Fruit fly (Drosophila melanogaster) whole organism, embryonic: ENCODE data around the gene GstD4.

Source experiments
- Blimp-1 ChIP-seq: fragments of 200-800 bp; sonication (Bioruptor generic); optimal IDR thresholded peaks from 3 replicates; lab custom pipeline; 2018; ENCODE audit warnings: missing biosample characterization, missing genetic modification characterization, mild to moderate bottlenecking, moderate library complexity, missing genetic modification reagents
- CG10209 ChIP-seq: fragments of 200-800 bp; sonication (Bioruptor generic); optimal IDR thresholded peaks from 3 replicates; lab custom pipeline; 2017; ENCODE audit warnings: missing biosample characterization, mild to moderate bottlenecking, missing genetic modification characterization, missing genetic modification reagents
- CG10654 ChIP-seq: fragments of 200-800 bp; sonication (Bioruptor generic); optimal IDR thresholded peaks from 2 replicates; lab custom pipeline; 2016; ENCODE audit warnings: missing biosample characterization, missing genetic modification characterization
- CG13287 ChIP-seq: fragments of 200-800 bp; sonication (Bioruptor generic); IDR thresholded peaks from 2 replicates; pipeline ENCODE4 v1.3.6; 2022; ENCODE audit warnings: missing biosample characterization, missing genetic modification characterization; ENCODE audit not compliant: partially characterized antibody
- CG13424 ChIP-seq: fragments of 200-800 bp; sonication (Bioruptor generic); optimal IDR thresholded peaks from 2 replicates; lab custom pipeline; 2019; ENCODE audit warnings: missing biosample characterization, mild to moderate bottlenecking, missing genetic modification characterization, moderate library complexity
- CG13775 ChIP-seq: fragments of 200-800 bp; sonication (Bioruptor generic); optimal IDR thresholded peaks from 3 replicates; lab custom pipeline; 2017; ENCODE audit warnings: missing biosample characterization, mild to moderate bottlenecking, missing genetic modification characterization
- CG14710 ChIP-seq: fragments of 200-800 bp; sonication (Bioruptor generic); optimal IDR thresholded peaks from 3 replicates; lab custom pipeline; 2019; ENCODE audit warnings: missing biosample characterization, mild to moderate bottlenecking, missing genetic modification characterization, moderate library complexity
- CG30431 ChIP-seq: fragments of 200-800 bp; sonication (Bioruptor generic); optimal IDR thresholded peaks from 2 replicates; lab custom pipeline; 2017; ENCODE audit warnings: missing biosample characterization, missing genetic modification characterization
- CG4360 ChIP-seq: fragments of 200-800 bp; sonication (Bioruptor generic); IDR thresholded peaks from 2 replicates; pipeline ENCODE4 v1.3.6; 2022; ENCODE audit warnings: missing biosample characterization, missing genetic modification characterization
- CG4730 ChIP-seq: fragments of 200-800 bp; sonication (Bioruptor generic); IDR thresholded peaks from 2 replicates; pipeline ENCODE4 v1.3.6; 2022; ENCODE audit warnings: missing biosample characterization, missing genetic modification characterization
- CG4854 ChIP-seq: fragments of 200-800 bp; sonication (Bioruptor generic); optimal IDR thresholded peaks from 2 replicates; lab custom pipeline; 2016; ENCODE audit warnings: missing biosample characterization, missing genetic modification characterization, inconsistent platforms
- CG6854 ChIP-seq: fragments of 200-800 bp; sonication (Bioruptor generic); optimal IDR thresholded peaks from 3 replicates; lab custom pipeline; 2017; ENCODE audit warnings: missing biosample characterization, mild to moderate bottlenecking, missing genetic modification characterization
- CG8478 ChIP-seq: fragments of >200 bp; optimal IDR thresholded peaks from 2 replicates; lab custom pipeline; 2018
- CHES-1-like ChIP-seq: fragments of 200-800 bp; sonication (Bioruptor generic); optimal IDR thresholded peaks from 2 replicates; lab custom pipeline; 2016; ENCODE audit warnings: missing biosample characterization, missing genetic modification characterization
- Ets65A ChIP-seq: fragments of 200-800 bp; sonication (Bioruptor generic); peaks from one replicate; lab custom pipeline; 2016; ENCODE audit warnings: missing biosample characterization, missing genetic modification characterization
- HHEX ChIP-seq: fragments of 200-800 bp; sonication (Bioruptor generic); optimal IDR thresholded peaks from 3 replicates; lab custom pipeline; 2017; ENCODE audit warnings: missing biosample characterization, mild to moderate bottlenecking, missing genetic modification characterization, missing genetic modification reagents
- HLH3B ChIP-seq: fragments of 200-800 bp; sonication (Bioruptor generic); IDR thresholded peaks from 2 replicates; pipeline ENCODE4 v1.3.6; 2022; ENCODE audit warnings: missing biosample characterization, missing genetic modification characterization
- Hey ChIP-seq: fragments of 200-800 bp; sonication (Bioruptor generic); optimal IDR thresholded peaks from 3 replicates; lab custom pipeline; 2018; ENCODE audit warnings: missing biosample characterization, mild to moderate bottlenecking, missing genetic modification characterization
- Lpt ChIP-seq: fragments of >200 bp; optimal IDR thresholded peaks from 2 replicates; lab custom pipeline; 2018; ENCODE audit warnings: missing biosample characterization, missing genetic modification characterization
- MESR4 ChIP-seq: fragments of 200-800 bp; sonication (Bioruptor generic); optimal IDR thresholded peaks from 2 replicates; lab custom pipeline; 2018; ENCODE audit warnings: missing biosample characterization, mild to moderate bottlenecking, missing genetic modification characterization, moderate library complexity
- Max ChIP-seq: fragments of 200-800 bp; sonication (Bioruptor generic); optimal IDR thresholded peaks from 2 replicates; lab custom pipeline; 2016; ENCODE audit warnings: missing biosample characterization, mild to moderate bottlenecking, missing genetic modification characterization
- Med ChIP-seq: fragments of 200-800 bp; sonication (Bioruptor generic); peaks from one replicate; lab custom pipeline; 2016; ENCODE audit warnings: missing biosample characterization, missing genetic modification characterization, mild to moderate bottlenecking, inconsistent platforms, moderate library complexity
- Myb ChIP-seq: fragments of 200-800 bp; sonication (Bioruptor generic); optimal IDR thresholded peaks from 2 replicates; lab custom pipeline; 2016; ENCODE audit warnings: missing biosample characterization, missing genetic modification characterization
- NC2β ChIP-seq: fragments of 200-800 bp; sonication (Bioruptor generic); optimal IDR thresholded peaks from 2 replicates; lab custom pipeline; 2016; ENCODE audit warnings: missing biosample characterization, missing genetic modification characterization
- NFAT ChIP-seq: fragments of 200-800 bp; sonication (Bioruptor generic); IDR thresholded peaks from 2 replicates; pipeline ENCODE4 v1.3.6; 2022; ENCODE audit warnings: missing biosample characterization, missing genetic modification characterization
- Neu2 ChIP-seq: fragments of 200-800 bp; sonication (Bioruptor generic); optimal IDR thresholded peaks from 3 replicates; lab custom pipeline; 2016; ENCODE audit warnings: missing biosample characterization, missing genetic modification characterization, borderline replicate concordance
- NfI ChIP-seq: fragments of 200-800 bp; sonication (Bioruptor generic); optimal IDR thresholded peaks from 3 replicates; lab custom pipeline; 2018; ENCODE audit warnings: missing biosample characterization, mild to moderate bottlenecking, missing genetic modification characterization, moderate library complexity
- Poxn ChIP-seq: fragments of 200-800 bp; sonication (Bioruptor generic); IDR thresholded peaks from 2 replicates; pipeline ENCODE4 v1.3.6; 2022; ENCODE audit warnings: missing biosample characterization, missing genetic modification characterization
- Taf1 ChIP-seq: fragments of 200-800 bp; sonication (Bioruptor generic); IDR thresholded peaks from 2 replicates; pipeline ENCODE4 v1.3.6; 2022; ENCODE audit warnings: missing biosample characterization, missing genetic modification characterization
- amos ChIP-seq: fragments of 200-800 bp; sonication (Bioruptor generic); IDR thresholded peaks from 2 replicates; pipeline ENCODE4 v1.3.6; 2022; ENCODE audit warnings: missing biosample characterization, missing genetic modification characterization; ENCODE audit not compliant: partially characterized antibody
- bsh ChIP-seq, 2 experiments: fragments of 200-800 bp; sonication (Bioruptor generic); optimal IDR thresholded peaks; 2 replicates each; lab custom pipeline; 2017 to 2018; ENCODE audit warnings: mild to moderate bottlenecking in 2 of 2, missing biosample characterization in 2 of 2, missing genetic modification characterization in 2 of 2, moderate library complexity in 1 of 2
- disco-r ChIP-seq: fragments of 200-800 bp; sonication (Bioruptor generic); optimal IDR thresholded peaks from 2 replicates; lab custom pipeline; 2016; ENCODE audit warnings: missing biosample characterization, missing genetic modification characterization
- emc ChIP-seq: fragments of 200-800 bp; sonication (Bioruptor generic); optimal IDR thresholded peaks from 2 replicates; lab custom pipeline; 2016; ENCODE audit warnings: missing biosample characterization, missing genetic modification characterization
- fd96Cb ChIP-seq: fragments of 200-800 bp; sonication (Bioruptor generic); optimal IDR thresholded peaks from 2 replicates; lab custom pipeline; 2018; ENCODE audit warnings: missing biosample characterization, mild to moderate bottlenecking, missing genetic modification characterization, moderate library complexity
- fu2 ChIP-seq: fragments of 200-800 bp; sonication (Bioruptor generic); optimal IDR thresholded peaks from 2 replicates; lab custom pipeline; 2016; ENCODE audit warnings: missing biosample characterization, missing genetic modification characterization
- her ChIP-seq: fragments of 200-800 bp; sonication (Bioruptor generic); optimal IDR thresholded peaks from 2 replicates; lab custom pipeline; 2016; ENCODE audit warnings: missing biosample characterization, missing genetic modification characterization
- insv ChIP-seq, 2 experiments: fragments of 200-800 bp; sonication (Bioruptor generic); optimal IDR thresholded peaks; 3 replicates each; lab custom pipeline; 2016 to 2018; ENCODE audit warnings: missing biosample characterization in 2 of 2, missing genetic modification characterization in 2 of 2
- ken ChIP-seq: fragments of 200-800 bp; sonication (Bioruptor generic); IDR thresholded peaks from 3 replicates; pipeline ENCODE4 v1.3.6; 2022; ENCODE audit warnings: missing biosample characterization, missing genetic modification characterization
- klu ChIP-seq: fragments of 200-800 bp; sonication (Bioruptor generic); IDR thresholded peaks from 2 replicates; pipeline ENCODE4 v1.3.6; 2022; ENCODE audit warnings: missing biosample characterization, missing genetic modification characterization
- lilli ChIP-seq: fragments of 200-800 bp; sonication (Bioruptor generic); optimal IDR thresholded peaks from 3 replicates; lab custom pipeline; 2016; ENCODE audit warnings: missing biosample characterization, missing genetic modification characterization
- lmd ChIP-seq: fragments of 200-800 bp; sonication (Bioruptor generic); IDR thresholded peaks from 2 replicates; pipeline ENCODE4 v1.3.6; 2022; ENCODE audit warnings: missing biosample characterization, missing genetic modification characterization
- lola ChIP-seq, 3 experiments: fragments of >200 bp in 2 of 3; fragments of 200-800 bp in 1 of 3; sonication (Bioruptor generic) in 1 of 3; optimal IDR thresholded peaks; 2 replicates each; lab custom pipeline; 2017 to 2019; ENCODE audit warnings: missing biosample characterization in 3 of 3, missing genetic modification characterization in 3 of 3, mild to moderate bottlenecking in 1 of 3, moderate library complexity in 1 of 3
- nerfin-2 ChIP-seq: fragments of 200-800 bp; sonication (Bioruptor generic); IDR thresholded peaks from 2 replicates; pipeline ENCODE4 v1.3.6; 2022; ENCODE audit warnings: missing biosample characterization, missing genetic modification characterization; ENCODE audit not compliant: partially characterized antibody
- pros ChIP-seq: fragments of 200-800 bp; sonication (Bioruptor generic); optimal IDR thresholded peaks from 3 replicates; lab custom pipeline; 2019; ENCODE audit warnings: missing biosample characterization, mild to moderate bottlenecking, missing genetic modification characterization, moderate library complexity
- sna ChIP-seq: fragments of 200-800 bp; sonication (Bioruptor generic); IDR thresholded peaks from 2 replicates; pipeline ENCODE4 v1.3.6; 2022; ENCODE audit warnings: missing biosample characterization, missing genetic modification characterization; ENCODE audit not compliant: partially characterized antibody
- stc ChIP-seq: fragments of 200-800 bp; sonication (Bioruptor generic); IDR thresholded peaks from 2 replicates; pipeline ENCODE4 v1.3.6; 2022; ENCODE audit warnings: missing biosample characterization, missing genetic modification characterization
- tap ChIP-seq: fragments of 200-800 bp; optimal IDR thresholded peaks from 3 replicates; lab custom pipeline; 2019; ENCODE audit warnings: missing biosample characterization, mild to moderate bottlenecking, missing genetic modification characterization, moderate library complexity
- wor ChIP-seq: fragments of 200-800 bp; sonication (Bioruptor generic); IDR thresholded peaks from 2 replicates; pipeline ENCODE4 v1.3.6; 2022; ENCODE audit warnings: missing biosample characterization, missing genetic modification characterization
- yki ChIP-seq: fragments of >200 bp; optimal IDR thresholded peaks from 3 replicates; lab custom pipeline; 2018
- z ChIP-seq: fragments of 200-800 bp; sonication (Bioruptor generic); IDR thresholded peaks from 3 replicates; pipeline ENCODE4 v1.3.6; 2022; ENCODE audit warnings: missing biosample characterization, missing genetic modification characterization
- zfh1 ChIP-seq: fragments of 200-800 bp; sonication (Bioruptor generic); IDR thresholded peaks from 3 replicates; pipeline ENCODE4 v1.3.6; 2022; ENCODE audit warnings: missing biosample characterization, missing genetic modification characterization

GstD4 gene

DNA sequence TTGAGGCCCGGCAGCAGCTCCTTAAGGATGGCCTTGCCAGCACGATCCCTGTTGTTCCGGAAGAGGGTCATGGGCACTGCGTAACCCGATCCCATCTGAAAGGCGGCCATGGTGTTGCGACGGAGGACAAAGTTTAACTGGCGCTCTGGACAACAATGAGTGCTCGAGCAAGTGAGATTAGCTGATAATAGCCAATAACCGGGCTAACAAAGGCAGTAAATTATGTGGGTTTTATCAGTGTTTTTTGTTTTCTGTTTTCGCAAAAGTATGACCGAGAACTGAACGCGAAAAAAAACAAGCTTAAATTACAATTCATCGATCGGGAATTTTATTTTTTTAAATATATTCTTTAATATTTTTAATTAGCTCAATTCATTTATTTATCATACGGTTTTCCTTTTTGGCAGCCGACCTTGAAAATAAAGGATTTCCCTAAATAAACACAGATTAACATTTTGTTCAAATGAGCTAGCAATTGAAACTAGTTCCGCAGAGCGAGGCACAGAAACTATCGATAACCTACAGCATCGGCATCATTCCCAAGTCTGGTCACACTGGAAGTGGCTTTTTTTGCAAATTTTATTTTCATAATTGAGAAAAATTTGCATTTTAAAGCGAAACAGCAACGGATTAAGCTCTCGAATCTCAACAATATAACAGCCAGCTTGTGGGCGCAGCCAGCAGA lies 39.5 kb downstream of the GstD4 start, which contains the start of the genes Dip-C and pps (continued):
- TF ChIP-seq CG4730 (no peak), disco-r (GFP tag; lab: Kevin White, UChicago) (no peak), Hey (no peak), CG4360 (GFP tag; lab: Robert Waterston, UW) (no peak), HHEX (GFP tag; lab: Kevin White, UChicago) (no peak), ken (GFP tag; lab: Robert Waterston, UW) (no peak), nerfin-2 (GFP tag; lab: Robert Waterston, UW) (no peak), Blimp-1 (GFP tag; lab: Kevin White, UChicago) (no peak), lilli (GFP tag; lab: Kevin White, UChicago) (no peak), Med (GFP tag; lab: Kevin White, UChicago) (peak; percentile 44), z (no peak), NfI (GFP tag; lab: Kevin White, UChicago) (no peak), insv (GFP tag; optimal IDR thresholded peaks at IDR 0.05; lab: Kevin White, UChicago) (peak in 1 of 2 experiments; percentile 22), amos (GFP tag; lab: Robert Waterston, UW) (peak; percentile 82), sna (peak; percentile 62; the same call in 1 of the 2 replicates), Ets65A (peak; percentile 22), CG8478 (lab: Kevin White, UChicago) (no peak), CG30431 (GFP tag; lab: Kevin White, UChicago) (no peak), stc (no peak), Lpt (GFP tag; lab: Kevin White, UChicago) (no peak), Poxn (GFP tag; lab: Robert Waterston, UW) (no peak), pros (GFP tag; lab: Kevin White, UChicago) (no peak), wor (GFP tag; lab: Robert Waterston, UW) (no peak), Neu2 (GFP tag; lab: Kevin White, UChicago) (no peak), NFAT (GFP tag; lab: Robert Waterston, UW) (no peak), CG13424 (tag; lab: Kevin White, UChicago) (no peak), CG4854 (GFP tag; lab: Kevin White, UChicago) (no peak), NC2β (GFP tag; lab: Kevin White, UChicago) (no peak), tap (tag; lab: Kevin White, UChicago) (no peak), MESR4 (GFP tag; lab: Kevin White, UChicago) (peak; percentile 49), her (GFP tag; lab: Kevin White, UChicago) (no peak), klu (GFP tag; lab: Robert Waterston, UW) (no peak), zfh1 (GFP tag; lab: Robert Waterston, UW) (no peak), emc (GFP tag; lab: Kevin White, UChicago) (no peak), Myb (GFP tag; lab: Kevin White, UChicago) (no peak), fd96Cb (no peak), HLH3B (GFP tag; lab: Robert Waterston, UW) (no peak), CG13775 (GFP tag; lab: Kevin White, UChicago) (no peak), Taf1 (GFP tag; lab: Robert Waterston, UW) (no peak), CG6854 (no peak), Max (GFP tag; lab: Kevin White, UChicago) (no peak), CG10654 (GFP tag; lab: Kevin White, UChicago) (no peak), yki (lab: Kevin White, UChicago) (no peak), bsh (GFP tag; optimal IDR thresholded peaks at IDR 0.05; lab: Kevin White, UChicago) (no peak), CG10209 (GFP tag; lab: Kevin White, UChicago) (no peak), CG14710 (tag; lab: Kevin White, UChicago) (peak; percentile 58), CHES-1-like (GFP tag; lab: Kevin White, UChicago) (no peak), lola (GFP tag; optimal IDR thresholded peaks at IDR 0.05; lab: Kevin White, UChicago) (no peak), CG13287 (GFP tag; lab: Robert Waterston, UW) (peak; percentile 85), fu2 (GFP tag; lab: Kevin White, UChicago) (no peak), lmd (GFP tag; lab: Robert Waterston, UW) (no peak)
